Worm (Caenorhabditis elegans) whole organism, L3 larva: ENCODE data around the gene clec-258.

ENCODE experiments used
- elt-2 ChIP-seq: sonication (generic microtip); optimal IDR thresholded peaks from 2 replicates; lab custom pipeline; 2016; ENCODE audit warnings: missing genetic modification reagents, mild to moderate bottlenecking, missing genetic modification characterization, missing compliant biosample characterization
- elt-3 ChIP-seq, 3 experiments: fragments of 150-350 bp in 1 of 3; sonication (generic microtip) in 2 of 3; optimal IDR thresholded peaks; 2 replicates in 2 of 3; 4 replicates in 1 of 3; lab custom pipeline; 2014 to 2017; ENCODE audit warnings: missing biosample characterization in 3 of 3, missing genetic modification characterization in 3 of 3
- snpc-4 ChIP-seq: fragments of 150-350 bp; optimal IDR thresholded peaks from 2 replicates; lab custom pipeline; 2014; ENCODE audit warnings: missing biosample characterization, missing genetic modification characterization

ce11 chrV:19747144-19747543 is 41.1 kb upstream of the clec-258 start:
- no peak for TF ChIP-seq snpc-4 (tag; lab: Kevin White, UChicago)
- no peak for TF ChIP-seq elt-2 (tag; lab: Kevin White, UChicago)
- no peak for TF ChIP-seq elt-3 (tag; optimal IDR thresholded peaks at IDR 0.05; lab: Kevin White, UChicago)
